Worm (Caenorhabditis elegans) whole organism, young adult: ENCODE measurements around the gene algn-9.

Experiments used
- B0019.2 ChIP-seq: fragments of 200-800 bp; sonication (Bioruptor generic); conservative IDR thresholded peaks from 2 replicates; pipeline ENCODE4 v1.3.6; 2022; ENCODE audit warnings: missing genetic modification reagents, missing genetic modification characterization, missing compliant biosample characterization
- B0261.1 ChIP-seq: sonication (generic microtip); optimal IDR thresholded peaks from 2 replicates; lab custom pipeline; 2016; ENCODE audit warnings: mild to moderate bottlenecking, missing genetic modification characterization, moderate library complexity, missing compliant biosample characterization
- B0336.3 ChIP-seq: fragments of 200-800 bp; sonication (Bioruptor generic); IDR thresholded peaks from 2 replicates; pipeline ENCODE4 v1.3.6; 2022; ENCODE audit warnings: missing genetic modification characterization, missing compliant biosample characterization
- F10E7.11 ChIP-seq: sonication (generic microtip); optimal IDR thresholded peaks from 2 replicates; lab custom pipeline; 2017; ENCODE audit warnings: mild to moderate bottlenecking, missing genetic modification characterization, moderate library complexity, missing compliant biosample characterization
- F23B12.7 ChIP-seq: sonication (generic microtip); optimal IDR thresholded peaks from 2 replicates; lab custom pipeline; 2017; ENCODE audit warnings: missing genetic modification characterization, mild to moderate bottlenecking, missing compliant biosample characterization, antibody characterized with exemption, moderate library complexity; ENCODE audit not compliant: insufficient read depth
- F49E8.2 ChIP-seq: sonication (generic microtip); optimal IDR thresholded peaks from 3 replicates; lab custom pipeline; 2017; ENCODE audit warnings: missing genetic modification characterization, mild to moderate bottlenecking, missing compliant biosample characterization, antibody characterized with exemption, moderate library complexity; ENCODE audit not compliant: insufficient read depth
- F52B5.7 ChIP-seq: sonication (generic microtip); optimal IDR thresholded peaks from 2 replicates; lab custom pipeline; 2016; ENCODE audit warnings: mild to moderate bottlenecking, missing genetic modification characterization, missing compliant biosample characterization
- F57A8.1 ChIP-seq: fragments of 200-800 bp; sonication (Bioruptor generic); optimal IDR thresholded peaks from 2 replicates; lab custom pipeline; 2018; ENCODE audit warnings: mild to moderate bottlenecking, missing genetic modification characterization, moderate library complexity, missing compliant biosample characterization
- F57C9.4 ChIP-seq: sonication (generic microtip); optimal IDR thresholded peaks from 2 replicates; lab custom pipeline; 2017; ENCODE audit warnings: mild to moderate bottlenecking, missing genetic modification characterization, missing compliant biosample characterization
- K11D2.4 ChIP-seq: fragments of 200-800 bp; sonication (Bioruptor generic); IDR thresholded peaks from 2 replicates; pipeline ENCODE4 v1.3.6; 2022; ENCODE audit warnings: missing genetic modification reagents, missing genetic modification characterization, missing compliant biosample characterization
- Y53F4B.3 ChIP-seq: fragments of 200-800 bp; sonication (Bioruptor generic); IDR thresholded peaks from 2 replicates; pipeline ENCODE4 v1.3.6; 2022; ENCODE audit warnings: missing genetic modification reagents, missing genetic modification characterization, missing compliant biosample characterization
- ama-1 ChIP-seq, 3 experiments: fragments of 150-350 bp in 1 of 3; sonication (generic microtip) in 2 of 3; optimal IDR thresholded peaks; 2 replicates each; lab custom pipeline; 2014 to 2018; ENCODE audit warnings: missing biosample characterization in 2 of 3, missing genetic modification characterization in 2 of 3, missing genetic modification reagents in 2 of 3
- aptf-2 ChIP-seq: fragments of 200-800 bp; sonication (Bioruptor generic); conservative IDR thresholded peaks from 2 replicates; pipeline ENCODE4 v1.3.6; 2022; ENCODE audit warnings: missing genetic modification reagents, missing genetic modification characterization, missing compliant biosample characterization
- attf-5 ChIP-seq: fragments of 200-800 bp; sonication (Bioruptor generic); optimal IDR thresholded peaks from 2 replicates; lab custom pipeline; 2018; ENCODE audit warnings: mild to moderate bottlenecking, missing genetic modification characterization, missing compliant biosample characterization
- bed-2 ChIP-seq: fragments of 200-800 bp; sonication (Bioruptor generic); IDR thresholded peaks from 2 replicates; pipeline ENCODE4 v1.3.6; 2022; ENCODE audit warnings: missing genetic modification reagents, missing genetic modification characterization, missing compliant biosample characterization
- ccch-3 ChIP-seq: fragments of 200-800 bp; sonication (Bioruptor generic); optimal IDR thresholded peaks from 2 replicates; lab custom pipeline; 2018; ENCODE audit warnings: mild to moderate bottlenecking, missing genetic modification characterization, missing compliant biosample characterization
- cebp-2 ChIP-seq: fragments of 200-800 bp; sonication (Bioruptor generic); IDR thresholded peaks from 2 replicates; pipeline ENCODE4 v1.3.6; 2022; ENCODE audit warnings: missing genetic modification characterization, missing compliant biosample characterization
- ceh-27 ChIP-seq: fragments of 200-800 bp; sonication (Bioruptor generic); optimal IDR thresholded peaks from 2 replicates; lab custom pipeline; 2018; ENCODE audit warnings: mild to moderate bottlenecking, missing genetic modification characterization, moderate library complexity, missing compliant biosample characterization
- die-1 ChIP-seq: sonication (generic microtip); optimal IDR thresholded peaks from 2 replicates; lab custom pipeline; 2016; ENCODE audit warnings: missing genotype, mild to moderate bottlenecking, missing genetic modification characterization, missing compliant biosample characterization
- dox-1 ChIP-seq: fragments of 200-800 bp; sonication (Bioruptor generic); IDR thresholded peaks from 2 replicates; pipeline ENCODE4 v1.3.6; 2022; ENCODE audit warnings: missing genetic modification reagents, missing genetic modification characterization, missing compliant biosample characterization
- egl-18 ChIP-seq: fragments of 200-800 bp; sonication (Bioruptor generic); IDR thresholded peaks from 2 replicates; pipeline ENCODE4 v1.3.6; 2022; ENCODE audit warnings: missing genetic modification reagents, missing genetic modification characterization, missing compliant biosample characterization
- egrh-3 ChIP-seq: fragments of 200-800 bp; sonication (Bioruptor generic); IDR thresholded peaks from 2 replicates; pipeline ENCODE4 v1.3.6; 2022; ENCODE audit warnings: missing genetic modification reagents, missing genetic modification characterization, missing compliant biosample characterization
- him-1 ChIP-seq: sonication (generic microtip); optimal IDR thresholded peaks from 2 replicates; lab custom pipeline; 2016; ENCODE audit warnings: missing genotype, missing genetic modification reagents, missing genetic modification characterization, missing compliant biosample characterization
- hmg-20 ChIP-seq: fragments of 200-800 bp; sonication (Bioruptor generic); IDR thresholded peaks from 2 replicates; pipeline ENCODE4 v1.3.6; 2022; ENCODE audit warnings: missing genetic modification reagents, missing genetic modification characterization, missing compliant biosample characterization
- hrde-1 ChIP-seq: sonication (generic microtip); optimal IDR thresholded peaks from 2 replicates; lab custom pipeline; 2016; ENCODE audit warnings: missing genetic modification characterization, mild to moderate bottlenecking, missing compliant biosample characterization, moderate library complexity, missing genotype, missing genetic modification reagents, borderline replicate concordance
- lin-40 ChIP-seq: sonication (generic microtip); optimal IDR thresholded peaks from 2 replicates; lab custom pipeline; 2016; ENCODE audit warnings: missing genetic modification characterization, mild to moderate bottlenecking, missing compliant biosample characterization, missing genotype, missing genetic modification reagents
- lin-54 ChIP-seq: fragments of 200-800 bp; sonication (Bioruptor generic); optimal IDR thresholded peaks from 2 replicates; lab custom pipeline; 2018; ENCODE audit warnings: mild to moderate bottlenecking, missing genetic modification characterization, missing compliant biosample characterization
- lir-1 ChIP-seq: fragments of 200-800 bp; sonication (Bioruptor generic); conservative IDR thresholded peaks from 2 replicates; pipeline ENCODE4 v1.3.6; 2022; ENCODE audit warnings: missing genetic modification reagents, missing genetic modification characterization, missing compliant biosample characterization
- madf-10 ChIP-seq: sonication (generic microtip); optimal IDR thresholded peaks from 2 replicates; lab custom pipeline; 2016; ENCODE audit warnings: mild to moderate bottlenecking, missing genetic modification characterization, missing compliant biosample characterization
- madf-3 ChIP-seq: fragments of 200-800 bp; sonication (Bioruptor generic); IDR thresholded peaks from 2 replicates; pipeline ENCODE4 v1.3.6; 2022; ENCODE audit warnings: missing genetic modification reagents, missing genetic modification characterization, missing compliant biosample characterization
- mcd-1 ChIP-seq: fragments of 200-800 bp; sonication (Bioruptor generic); IDR thresholded peaks from 2 replicates; pipeline ENCODE4 v1.3.6; 2022; ENCODE audit warnings: missing genetic modification reagents, missing genetic modification characterization, missing compliant biosample characterization
- mel-28 ChIP-seq: sonication (generic microtip); optimal IDR thresholded peaks from 2 replicates; lab custom pipeline; 2016; ENCODE audit warnings: borderline replicate concordance, mild to moderate bottlenecking, missing genetic modification characterization, missing compliant biosample characterization
- nfyb-1 ChIP-seq: fragments of 200-800 bp; sonication (Bioruptor generic); IDR thresholded peaks from 2 replicates; pipeline ENCODE4 v1.3.6; 2022; ENCODE audit warnings: missing genetic modification reagents, missing genetic modification characterization, missing compliant biosample characterization
- rcor-1 ChIP-seq: fragments of 200-800 bp; sonication (Bioruptor generic); IDR thresholded peaks from 2 replicates; pipeline ENCODE4 v1.3.6; 2022; ENCODE audit warnings: missing genetic modification reagents, missing genetic modification characterization, missing compliant biosample characterization
- repo-1 ChIP-seq: sonication (generic microtip); optimal IDR thresholded peaks from 2 replicates; lab custom pipeline; 2017; ENCODE audit warnings: mild to moderate bottlenecking, missing genetic modification characterization, missing compliant biosample characterization
- snpc-1.1 ChIP-seq: sonication (generic microtip); optimal IDR thresholded peaks from 2 replicates; lab custom pipeline; 2017; ENCODE audit warnings: missing genetic modification characterization, mild to moderate bottlenecking, missing compliant biosample characterization, antibody characterized with exemption, moderate library complexity, missing genotype, missing genetic modification reagents; ENCODE audit not compliant: insufficient read depth
- snpc-3.4 ChIP-seq: sonication (generic microtip); optimal IDR thresholded peaks from 2 replicates; lab custom pipeline; 2017; ENCODE audit warnings: missing genetic modification characterization, mild to moderate bottlenecking, missing compliant biosample characterization, antibody characterized with exemption, moderate library complexity, missing genotype, missing genetic modification reagents
- zfh-2 ChIP-seq: fragments of 200-800 bp; sonication (Bioruptor generic); conservative IDR thresholded peaks from 2 replicates; pipeline ENCODE4 v1.3.6; 2022; ENCODE audit warnings: missing genetic modification reagents, missing genetic modification characterization, missing compliant biosample characterization
- ztf-18 ChIP-seq: sonication (generic microtip); optimal IDR thresholded peaks from 2 replicates; lab custom pipeline; 2016; ENCODE audit warnings: missing genotype, mild to moderate bottlenecking, missing genetic modification characterization, missing compliant biosample characterization
- ztf-28 ChIP-seq: fragments of 200-800 bp; sonication (Bioruptor generic); IDR thresholded peaks from 2 replicates; pipeline ENCODE4 v1.3.6; 2022; ENCODE audit warnings: missing genetic modification reagents, missing genetic modification characterization, missing compliant biosample characterization
- ztf-3 ChIP-seq: fragments of 200-800 bp; sonication (Bioruptor generic); optimal IDR thresholded peaks from 2 replicates; lab custom pipeline; 2018; ENCODE audit warnings: mild to moderate bottlenecking, missing genetic modification characterization, missing compliant biosample characterization

algn-9 gene

ce11 chrII:10547803-10548693, 36.1 kb upstream of the algn-9 start (continued):
- peak; percentile 11 for TF ChIP-seq snpc-3.4
- TF ChIP-seq hmg-20 (GFP tag; lab: Robert Waterston, UW): no peak
- TF ChIP-seq ama-1 (optimal IDR thresholded peaks at IDR 0.05; lab: Kevin White, UChicago): peak; percentile 94
- peak in 1 of 2 experiments; percentile 9 for TF ChIP-seq ama-1 (GFP tag; optimal IDR thresholded peaks at IDR 0.05; lab: Kevin White, UChicago)
- no peak for TF ChIP-seq K11D2.4 (GFP tag; lab: Robert Waterston, UW)
- no peak for TF ChIP-seq F49E8.2 (tag; lab: Kevin White, UChicago)
- TF ChIP-seq ztf-3 (GFP tag; lab: Kevin White, UChicago): no peak
- TF ChIP-seq dox-1 (GFP tag; lab: Robert Waterston, UW): peak; percentile 37; the same call in 1 of the 2 replicates
- TF ChIP-seq egrh-3: no peak
- no peak; the same call in 1 of the 2 replicates for TF ChIP-seq mcd-1
- no peak for TF ChIP-seq F52B5.7 (tag; lab: Kevin White, UChicago)
- TF ChIP-seq attf-5 (GFP tag; lab: Kevin White, UChicago): no peak
- no peak for TF ChIP-seq lin-54 (GFP tag; lab: Kevin White, UChicago)
- no peak for TF ChIP-seq rcor-1 (GFP tag; lab: Robert Waterston, UW)
- TF ChIP-seq snpc-1.1 (tag; lab: Kevin White, UChicago): no peak
- TF ChIP-seq lin-40 (tag; lab: Kevin White, UChicago): no peak
- no peak for TF ChIP-seq F57C9.4 (tag; lab: Kevin White, UChicago)
- no peak for TF ChIP-seq B0261.1
- TF ChIP-seq repo-1 (tag; lab: Kevin White, UChicago): no peak
- TF ChIP-seq aptf-2 (GFP tag; lab: Robert Waterston, UW): no peak
- no peak for TF ChIP-seq mel-28

ce11 chrII:10548778-10549671, 35.1 kb upstream of the algn-9 start:
- TF ChIP-seq ccch-3 (GFP tag; lab: Kevin White, UChicago) (no peak), madf-10 (tag; lab: Kevin White, UChicago) (peak; percentile 67), B0019.2 (no peak), B0261.1 (no peak), egl-18 (GFP tag; lab: Robert Waterston, UW) (no peak), ceh-27 (GFP tag; lab: Kevin White, UChicago) (peak; percentile 83), cebp-2 (no peak), ztf-18 (tag; lab: Kevin White, UChicago) (no peak), lin-40 (tag; lab: Kevin White, UChicago) (peak; percentile 72), nfyb-1 (peak; percentile 55; the same call in 1 of the 2 replicates), F49E8.2 (tag; lab: Kevin White, UChicago) (no peak), die-1 (tag; lab: Kevin White, UChicago) (no peak), Y53F4B.3 (GFP tag; lab: Robert Waterston, UW) (no peak), hrde-1 (no peak), F23B12.7 (tag; lab: Kevin White, UChicago) (no peak), ztf-28 (GFP tag; lab: Robert Waterston, UW) (0 out of 2 replicates have a peak, but pooled peaks have one; percentile 17), B0336.3 (GFP tag; lab: Robert Waterston, UW) (peak; percentile 37; the same call in 1 of the 2 replicates), snpc-3.4 (no peak), zfh-2 (GFP tag; lab: Robert Waterston, UW) (peak; percentile 98), ama-1 (optimal IDR thresholded peaks at IDR 0.05; lab: Kevin White, UChicago) (peak; percentile 91), ama-1 (GFP tag; optimal IDR thresholded peaks at IDR 0.05; lab: Kevin White, UChicago) (no peak), madf-3 (GFP tag; lab: Robert Waterston, UW) (no peak), repo-1 (tag; lab: Kevin White, UChicago) (no peak), dox-1 (GFP tag; lab: Robert Waterston, UW) (peak; percentile 67), snpc-1.1 (tag; lab: Kevin White, UChicago) (no peak), F10E7.11 (no peak), lir-1 (GFP tag; lab: Robert Waterston, UW) (peak; percentile 60), F57A8.1 (no peak), him-1 (tag; lab: Kevin White, UChicago) (no peak), bed-2 (GFP tag; lab: Robert Waterston, UW) (no peak)
